Fruit fly (Drosophila melanogaster) whole organism, embryonic: ENCODE measurements around the gene CG13012.

Source experiments
- Atf3 ChIP-seq: fragments of 200-800 bp; sonication (Bioruptor generic); optimal IDR thresholded peaks from 3 replicates; lab custom pipeline; 2016; ENCODE audit warnings: missing biosample characterization, missing genetic modification characterization
- B-H1 ChIP-seq: fragments of 200-800 bp; sonication (Bioruptor generic); IDR thresholded peaks from 3 replicates; pipeline ENCODE4 v1.3.6; 2022; ENCODE audit warnings: missing biosample characterization, missing genetic modification characterization
- Bdp1 ChIP-seq: fragments of 200-800 bp; sonication (Bioruptor generic); optimal IDR thresholded peaks from 3 replicates; lab custom pipeline; 2016; ENCODE audit warnings: missing biosample characterization, missing genetic modification characterization
- Bteb2 ChIP-seq: fragments of 200-800 bp; sonication (Bioruptor generic); optimal IDR thresholded peaks from 2 replicates; lab custom pipeline; 2016; ENCODE audit warnings: missing biosample characterization, missing genetic modification characterization
- CG10321 ChIP-seq: fragments of 200-800 bp; sonication (Bioruptor generic); IDR thresholded peaks from 2 replicates; pipeline ENCODE4 v1.3.6; 2022; ENCODE audit warnings: missing biosample characterization, missing genetic modification characterization
- CG10543 ChIP-seq: fragments of 200-800 bp; sonication (Bioruptor generic); optimal IDR thresholded peaks from 3 replicates; lab custom pipeline; 2017; ENCODE audit warnings: missing biosample characterization, mild to moderate bottlenecking, missing genetic modification characterization, moderate library complexity
- CG10654 ChIP-seq: fragments of 200-800 bp; sonication (Bioruptor generic); optimal IDR thresholded peaks from 2 replicates; lab custom pipeline; 2016; ENCODE audit warnings: missing biosample characterization, missing genetic modification characterization
- CG10959 ChIP-seq: fragments of 200-800 bp; sonication (Bioruptor generic); IDR thresholded peaks from 2 replicates; pipeline ENCODE4 v1.3.6; 2022; ENCODE audit warnings: missing biosample characterization, missing genetic modification characterization
- CG11695 ChIP-seq: fragments of 200-800 bp; sonication (Bioruptor generic); IDR thresholded peaks from 3 replicates; pipeline ENCODE4 v1.3.6; 2022; ENCODE audit warnings: missing biosample characterization, missing genetic modification characterization
- CG14710 ChIP-seq: fragments of 200-800 bp; sonication (Bioruptor generic); optimal IDR thresholded peaks from 3 replicates; lab custom pipeline; 2019; ENCODE audit warnings: missing biosample characterization, mild to moderate bottlenecking, missing genetic modification characterization, moderate library complexity
- CG17568 ChIP-seq: fragments of 200-800 bp; sonication (Bioruptor generic); optimal IDR thresholded peaks from 2 replicates; lab custom pipeline; 2018; ENCODE audit warnings: missing biosample characterization, mild to moderate bottlenecking, missing genetic modification characterization, moderate library complexity
- CG18476 ChIP-seq: fragments of 200-800 bp; sonication (Bioruptor generic); optimal IDR thresholded peaks from 2 replicates; lab custom pipeline; 2016; ENCODE audit warnings: missing biosample characterization, mild to moderate bottlenecking, missing genetic modification characterization
- CG2712 ChIP-seq: fragments of 200-800 bp; optimal IDR thresholded peaks from 3 replicates; lab custom pipeline; 2019; ENCODE audit warnings: missing biosample characterization, mild to moderate bottlenecking, missing genetic modification characterization, moderate library complexity
- CG3726 ChIP-seq: fragments of 200-800 bp; sonication (Bioruptor generic); IDR thresholded peaks from 3 replicates; pipeline ENCODE4, ENCODE4 v1.3.6; 2022; ENCODE audit warnings: missing biosample characterization, missing genetic modification characterization
- CG4360 ChIP-seq: fragments of 200-800 bp; sonication (Bioruptor generic); IDR thresholded peaks from 2 replicates; pipeline ENCODE4 v1.3.6; 2022; ENCODE audit warnings: missing biosample characterization, missing genetic modification characterization
- CG7987 ChIP-seq: fragments of 200-800 bp; sonication (Bioruptor generic); optimal IDR thresholded peaks from 2 replicates; lab custom pipeline; 2018; ENCODE audit warnings: missing biosample characterization, mild to moderate bottlenecking, missing genetic modification characterization, moderate library complexity
- CG8290 ChIP-seq, 3 experiments: fragments of 200-800 bp; sonication (Bioruptor generic); optimal IDR thresholded peaks; 2 replicates each; lab custom pipeline; 2016 to 2019; ENCODE audit warnings: missing biosample characterization in 3 of 3, missing genetic modification characterization in 3 of 3, mild to moderate bottlenecking in 2 of 3, moderate library complexity in 1 of 3
- CG9932 ChIP-seq: fragments of 200-800 bp; sonication (Bioruptor generic); IDR thresholded peaks from 2 replicates; pipeline ENCODE4 v1.3.6; 2022; ENCODE audit warnings: missing biosample characterization, missing genetic modification characterization
- Chrac-16 ChIP-seq: fragments of 200-800 bp; sonication (Bioruptor generic); optimal IDR thresholded peaks from 3 replicates; lab custom pipeline; 2016; ENCODE audit warnings: missing biosample characterization, missing genetic modification characterization
- CkIIα-i1 ChIP-seq: fragments of 200-800 bp; sonication (Bioruptor generic); IDR thresholded peaks from 2 replicates; pipeline ENCODE4 v1.3.6; 2022; ENCODE audit warnings: missing biosample characterization, missing genetic modification characterization
- D19A ChIP-seq: fragments of 200-800 bp; optimal IDR thresholded peaks from 3 replicates; lab custom pipeline; 2019; ENCODE audit warnings: missing biosample characterization, mild to moderate bottlenecking, missing genetic modification characterization, moderate library complexity
- Doc2 ChIP-seq: fragments of 200-800 bp; sonication (Bioruptor generic); IDR thresholded peaks from 2 replicates; pipeline ENCODE4 v1.3.6; 2022; ENCODE audit warnings: missing biosample characterization, missing genetic modification characterization
- Dref ChIP-seq: fragments of 200-800 bp; sonication (Bioruptor generic); IDR thresholded peaks from 2 replicates; pipeline ENCODE4 v1.3.6; 2022; ENCODE audit warnings: missing biosample characterization, missing genetic modification characterization
- E2f1 ChIP-seq: fragments of 200-800 bp; sonication (Bioruptor generic); IDR thresholded peaks from 2 replicates; pipeline ENCODE4 v1.3.6; 2022; ENCODE audit warnings: missing biosample characterization, missing genetic modification characterization
- HLH4C ChIP-seq: fragments of 200-800 bp; sonication (Bioruptor generic); IDR thresholded peaks from 3 replicates; pipeline ENCODE4 v1.3.6; 2022; ENCODE audit warnings: missing biosample characterization, missing genetic modification characterization; ENCODE audit not compliant: partially characterized antibody
- HmgZ ChIP-seq: fragments of 200-800 bp; sonication (Bioruptor generic); optimal IDR thresholded peaks from 2 replicates; lab custom pipeline; 2018; ENCODE audit warnings: missing biosample characterization, mild to moderate bottlenecking, missing genetic modification characterization
- Hr51 ChIP-seq, 2 experiments: fragments of 200-800 bp; sonication (Bioruptor generic); optimal IDR thresholded peaks; 2 replicates in 1 of 2; 3 replicates in 1 of 2; lab custom pipeline; 2016 to 2018; ENCODE audit warnings: missing biosample characterization in 2 of 2, missing genetic modification characterization in 2 of 2, mild to moderate bottlenecking in 1 of 2, moderate library complexity in 1 of 2
- Lim3 ChIP-seq: fragments of 200-800 bp; sonication (Bioruptor generic); IDR thresholded peaks from 2 replicates; pipeline ENCODE4 v1.3.6; 2022; ENCODE audit warnings: missing biosample characterization, missing genetic modification characterization
- Mad ChIP-seq: fragments of 200-800 bp; sonication (Bioruptor generic); optimal IDR thresholded peaks from 2 replicates; lab custom pipeline; 2016; ENCODE audit warnings: missing biosample characterization, missing genetic modification characterization
- NK7.1 ChIP-seq: fragments of 200-800 bp; sonication (Bioruptor generic); optimal IDR thresholded peaks from 3 replicates; lab custom pipeline; 2016; ENCODE audit warnings: missing biosample characterization, missing genetic modification characterization
- Sox100B ChIP-seq: fragments of 200-800 bp; sonication (Bioruptor generic); optimal IDR thresholded peaks from 3 replicates; lab custom pipeline; 2018; ENCODE audit warnings: missing biosample characterization, mild to moderate bottlenecking, missing genetic modification characterization
- Xbp1 ChIP-seq: fragments of 200-800 bp; sonication (Bioruptor generic); optimal IDR thresholded peaks from 3 replicates; lab custom pipeline; 2016; ENCODE audit warnings: missing biosample characterization, mild to moderate bottlenecking, missing genetic modification characterization
- bsh ChIP-seq, 2 experiments: fragments of 200-800 bp; sonication (Bioruptor generic); optimal IDR thresholded peaks; 2 replicates each; lab custom pipeline; 2017 to 2018; ENCODE audit warnings: mild to moderate bottlenecking in 2 of 2, missing biosample characterization in 2 of 2, missing genetic modification characterization in 2 of 2, moderate library complexity in 1 of 2
- chinmo ChIP-seq: fragments of 200-800 bp; sonication (Bioruptor generic); IDR thresholded peaks from 4 replicates; pipeline ENCODE4 v1.3.6; 2022; ENCODE audit warnings: missing biosample characterization, missing genetic modification characterization; ENCODE audit not compliant: partially characterized antibody
- ci ChIP-seq: fragments of 200-800 bp; sonication (Bioruptor generic); IDR thresholded peaks from 3 replicates; pipeline ENCODE4 v1.3.6; 2022; ENCODE audit warnings: missing biosample characterization, missing genetic modification characterization
- cwo ChIP-seq: fragments of 200-800 bp; sonication (Bioruptor generic); optimal IDR thresholded peaks from 3 replicates; lab custom pipeline; 2017; ENCODE audit warnings: missing biosample characterization, missing genetic modification characterization, mild to moderate bottlenecking, moderate library complexity, missing genetic modification reagents
- gem ChIP-seq: fragments of 200-800 bp; sonication (Bioruptor generic); optimal IDR thresholded peaks from 2 replicates; lab custom pipeline; 2019; ENCODE audit warnings: missing biosample characterization, mild to moderate bottlenecking, missing genetic modification characterization, moderate library complexity
- grn ChIP-seq: fragments of 200-800 bp; sonication (Bioruptor generic); optimal IDR thresholded peaks from 3 replicates; lab custom pipeline; 2017; ENCODE audit warnings: missing biosample characterization, missing genetic modification characterization
- ham ChIP-seq: fragments of 200-800 bp; sonication (Bioruptor generic); IDR thresholded peaks from 2 replicates; pipeline ENCODE4 v1.3.6; 2022; ENCODE audit warnings: missing biosample characterization, missing genetic modification characterization
- inv ChIP-seq: fragments of 200-800 bp; sonication (Bioruptor generic); IDR thresholded peaks from 2 replicates; pipeline ENCODE4 v1.3.6; 2022; ENCODE audit warnings: missing biosample characterization, missing genetic modification characterization; ENCODE audit not compliant: partially characterized antibody
- kah ChIP-seq: fragments of 200-800 bp; sonication (Bioruptor generic); optimal IDR thresholded peaks from 2 replicates; lab custom pipeline; 2018; ENCODE audit warnings: missing biosample characterization, mild to moderate bottlenecking, missing genetic modification characterization
- kni ChIP-seq: fragments of 200-800 bp; sonication (Bioruptor generic); optimal IDR thresholded peaks from 3 replicates; lab custom pipeline; 2017; ENCODE audit warnings: mild to moderate bottlenecking, missing biosample characterization, missing genetic modification reagents, missing genetic modification characterization
- lab ChIP-seq: fragments of 200-800 bp; sonication (Bioruptor generic); optimal IDR thresholded peaks from 3 replicates; lab custom pipeline; 2017; ENCODE audit warnings: missing biosample characterization, missing genetic modification characterization, mild to moderate bottlenecking, moderate library complexity, missing genetic modification reagents
- tup ChIP-seq: fragments of 200-800 bp; sonication (Bioruptor generic); optimal IDR thresholded peaks from 2 replicates; lab custom pipeline; 2016; ENCODE audit warnings: missing biosample characterization, mild to moderate bottlenecking, missing genetic modification characterization, moderate library complexity
- zen2 ChIP-seq: fragments of 200-800 bp; sonication (Bioruptor generic); IDR thresholded peaks from 3 replicates; pipeline ENCODE4 v1.3.6; 2022; ENCODE audit warnings: missing biosample characterization, missing genetic modification characterization; ENCODE audit not compliant: partially characterized antibody
- zfh2 ChIP-seq: fragments of 200-800 bp; sonication (Bioruptor generic); optimal IDR thresholded peaks from 2 replicates; lab custom pipeline; 2016; ENCODE audit warnings: missing biosample characterization, missing genetic modification characterization

Gene CG13012

dm6 chrX:16637594-16638485, 38.7 kb downstream of the CG13012 start, which contains the start of gene RpS19a (continued):
- peak; percentile 48 for TF ChIP-seq NK7.1 (GFP tag; lab: Kevin White, UChicago)
- peak; percentile 12 for TF ChIP-seq CG10654 (GFP tag; lab: Kevin White, UChicago)
- TF ChIP-seq CG10959 (GFP tag; lab: Robert Waterston, UW): peak; percentile 66
- peak; percentile 57 for TF ChIP-seq Mad (GFP tag; lab: Kevin White, UChicago)
- peak; percentile 36 for TF ChIP-seq Bteb2 (GFP tag; lab: Kevin White, UChicago)
- TF ChIP-seq CG7987 (GFP tag; lab: Kevin White, UChicago): peak; percentile 94
- TF ChIP-seq CG4360 (GFP tag; lab: Robert Waterston, UW): peak; percentile 33; the same call in 1 of the 2 replicates
- TF ChIP-seq CG10543 (GFP tag; lab: Kevin White, UChicago): peak; percentile 91
- TF ChIP-seq bsh (GFP tag; optimal IDR thresholded peaks at IDR 0.05; lab: Kevin White, UChicago): peak; percentile 15 to 64
- 0 out of 3 replicates have a peak, but pooled peaks have one; percentile 43 for TF ChIP-seq CG3726
- TF ChIP-seq Xbp1 (GFP tag; lab: Kevin White, UChicago): peak; percentile 56
- peak; percentile 54 for TF ChIP-seq Bdp1
- TF ChIP-seq Doc2 (GFP tag; lab: Robert Waterston, UW): no peak
- TF ChIP-seq CG8290 (GFP tag; optimal IDR thresholded peaks at IDR 0.05; lab: Kevin White, UChicago): peak; percentile 15
- TF ChIP-seq CG8290 (tag; optimal IDR thresholded peaks at IDR 0.05; lab: Kevin White, UChicago): peak; percentile 78 to 79
- 0 out of 3 replicates have a peak, but pooled peaks have one; percentile 58 for TF ChIP-seq HLH4C
- TF ChIP-seq CkIIα-i1 (GFP tag; lab: Robert Waterston, UW): 0 out of 2 replicates have a peak, but pooled peaks have one; percentile 37
- TF ChIP-seq CG14710 (tag; lab: Kevin White, UChicago): peak; percentile 86
- TF ChIP-seq grn (GFP tag; lab: Kevin White, UChicago): peak; percentile 37
- peak; percentile 57; the same call in 1 of the 2 replicates for TF ChIP-seq ham (GFP tag; lab: Robert Waterston, UW)
- TF ChIP-seq Sox100B: peak; percentile 86
- peak; percentile 75 for TF ChIP-seq Dref (GFP tag; lab: Robert Waterston, UW)
- TF ChIP-seq HmgZ: peak; percentile 28
- peak; percentile 48 for TF ChIP-seq D19A
- TF ChIP-seq B-H1: peak; percentile 48; the same call in 1 of the 3 replicates
- TF ChIP-seq zfh2 (GFP tag; lab: Kevin White, UChicago): peak; percentile 23
- no peak; the same call in 2 of the 3 replicates for TF ChIP-seq zen2 (GFP tag; lab: Robert Waterston, UW)
- TF ChIP-seq gem (tag; lab: Kevin White, UChicago): peak; percentile 58
- no peak for TF ChIP-seq Chrac-16
- no peak for TF ChIP-seq chinmo (GFP tag; lab: Robert Waterston, UW)
- peak; percentile 61 for TF ChIP-seq E2f1 (GFP tag; lab: Robert Waterston, UW)
- TF ChIP-seq lab (GFP tag; lab: Kevin White, UChicago): peak; percentile 94
- TF ChIP-seq kni: peak; percentile 85
- no peak for TF ChIP-seq tup (GFP tag; lab: Kevin White, UChicago)
- TF ChIP-seq Lim3 (GFP tag; lab: Robert Waterston, UW): no peak
- peak; percentile 55 for TF ChIP-seq cwo (GFP tag; lab: Kevin White, UChicago)
- peak; percentile 60 for TF ChIP-seq kah (GFP tag; lab: Kevin White, UChicago)
- peak; percentile 39 for TF ChIP-seq CG2712 (tag; lab: Kevin White, UChicago)
- TF ChIP-seq Hr51 (GFP tag; optimal IDR thresholded peaks at IDR 0.05; lab: Kevin White, UChicago): peak; percentile 49 to 50
- peak; percentile 48; the same call in 1 of the 2 replicates for TF ChIP-seq CG10321
- peak; percentile 31; the same call in 1 of the 3 replicates for TF ChIP-seq CG11695 (GFP tag; lab: Robert Waterston, UW)
- peak; percentile 92 for TF ChIP-seq CG17568 (GFP tag; lab: Kevin White, UChicago)
- peak; percentile 95 for TF ChIP-seq ci
- peak; percentile 14 for TF ChIP-seq CG18476 (GFP tag; lab: Kevin White, UChicago)
- no peak for TF ChIP-seq Atf3 (GFP tag; lab: Kevin White, UChicago)
- peak; percentile 54; the same call in 1 of the 2 replicates for TF ChIP-seq CG9932 (GFP tag; lab: Robert Waterston, UW)
- TF ChIP-seq inv (GFP tag; lab: Robert Waterston, UW): 0 out of 2 replicates have a peak, but pooled peaks have one; percentile 2
